Fruit fly (Drosophila melanogaster) whole organism, embryonic: ENCODE results near the gene Jon25Bi.

Source experiments
- Adf1 ChIP-seq: fragments of 200-800 bp; sonication (Bioruptor generic); IDR thresholded peaks from 2 replicates; pipeline ENCODE4 v1.3.6; 2022; ENCODE audit warnings: missing biosample characterization, missing genetic modification characterization
- Bgb ChIP-seq: fragments of 200-800 bp; sonication (Bioruptor generic); IDR thresholded peaks from 2 replicates; pipeline ENCODE4 v1.3.6; 2022; ENCODE audit warnings: missing biosample characterization, missing genetic modification characterization; ENCODE audit not compliant: partially characterized antibody
- CG1024 ChIP-seq: fragments of 200-800 bp; sonication (Bioruptor generic); IDR thresholded peaks from 2 replicates; pipeline ENCODE4 v1.3.6; 2022; ENCODE audit warnings: missing biosample characterization, missing genetic modification characterization
- CG12299 ChIP-seq: fragments of 200-800 bp; sonication (Bioruptor generic); optimal IDR thresholded peaks from 2 replicates; lab custom pipeline; 2018; ENCODE audit warnings: missing biosample characterization, mild to moderate bottlenecking, missing genetic modification characterization
- CG14014 ChIP-seq: fragments of 200-800 bp; sonication (Bioruptor generic); IDR thresholded peaks from 2 replicates; pipeline ENCODE4 v1.3.6; 2022; ENCODE audit warnings: missing biosample characterization, missing genetic modification characterization
- CG14441 ChIP-seq: fragments of 200-800 bp; sonication (Bioruptor generic); IDR thresholded peaks from 2 replicates; pipeline ENCODE4 v1.3.6; 2022; ENCODE audit warnings: missing biosample characterization, missing genetic modification characterization
- CG18262 ChIP-seq: fragments of 200-800 bp; optimal IDR thresholded peaks from 3 replicates; lab custom pipeline; 2019; ENCODE audit warnings: missing biosample characterization, mild to moderate bottlenecking, missing genetic modification characterization, moderate library complexity
- CG2889 ChIP-seq: fragments of 200-800 bp; sonication (Bioruptor generic); IDR thresholded peaks from 3 replicates; pipeline ENCODE4 v1.3.6; 2022; ENCODE audit warnings: missing biosample characterization, missing genetic modification characterization
- CG31388 ChIP-seq: fragments of 200-800 bp; sonication (Bioruptor generic); optimal IDR thresholded peaks from 2 replicates; lab custom pipeline; 2016; ENCODE audit warnings: missing biosample characterization, missing genetic modification characterization
- CG42726 ChIP-seq: fragments of 200-800 bp; sonication (Bioruptor generic); IDR thresholded peaks from 2 replicates; pipeline ENCODE4 v1.3.6; 2022; ENCODE audit warnings: missing biosample characterization, missing genetic modification characterization; ENCODE audit not compliant: partially characterized antibody
- CG4730 ChIP-seq: fragments of 200-800 bp; sonication (Bioruptor generic); IDR thresholded peaks from 2 replicates; pipeline ENCODE4 v1.3.6; 2022; ENCODE audit warnings: missing biosample characterization, missing genetic modification characterization
- CG5953 ChIP-seq: fragments of 200-800 bp; sonication (Bioruptor generic); IDR thresholded peaks from 2 replicates; pipeline ENCODE4 v1.3.6; 2022; ENCODE audit warnings: missing biosample characterization, missing genetic modification characterization
- CG6791 ChIP-seq: fragments of 200-800 bp; sonication (Bioruptor generic); IDR thresholded peaks from 3 replicates; pipeline ENCODE4 v1.3.6; 2022; ENCODE audit warnings: missing biosample characterization, missing genetic modification characterization; ENCODE audit not compliant: partially characterized antibody
- CG8290 ChIP-seq, 3 experiments: fragments of 200-800 bp; sonication (Bioruptor generic); optimal IDR thresholded peaks; 2 replicates each; lab custom pipeline; 2016 to 2019; ENCODE audit warnings: missing biosample characterization in 3 of 3, missing genetic modification characterization in 3 of 3, mild to moderate bottlenecking in 2 of 3, moderate library complexity in 1 of 3
- CG8478 ChIP-seq: fragments of >200 bp; optimal IDR thresholded peaks from 2 replicates; lab custom pipeline; 2018
- CoRest ChIP-seq: fragments of 200-800 bp; sonication (Bioruptor generic); optimal IDR thresholded peaks from 3 replicates; lab custom pipeline; 2018; ENCODE audit warnings: missing biosample characterization, mild to moderate bottlenecking, missing genetic modification characterization, moderate library complexity
- D ChIP-seq, 2 experiments: fragments of 200-800 bp in 1 of 2; fragments of >200 bp in 1 of 2; sonication (Bioruptor generic) in 1 of 2; optimal IDR thresholded peaks; 2 replicates in 1 of 2; 3 replicates in 1 of 2; lab custom pipeline; 2017; ENCODE audit warnings: mild to moderate bottlenecking in 1 of 2, missing biosample characterization in 1 of 2, missing genetic modification characterization in 1 of 2, missing genetic modification reagents in 1 of 2
- Dad ChIP-seq: fragments of 200-800 bp; sonication (Bioruptor generic); optimal IDR thresholded peaks from 3 replicates; lab custom pipeline; 2016; ENCODE audit warnings: missing biosample characterization, missing genetic modification characterization
- Dip3 ChIP-seq: fragments of 200-800 bp; sonication (Bioruptor generic); optimal IDR thresholded peaks from 3 replicates; lab custom pipeline; 2016; ENCODE audit warnings: missing biosample characterization, missing genetic modification characterization
- Dll ChIP-seq: fragments of 200-800 bp; sonication (Bioruptor generic); IDR thresholded peaks from 4 replicates; pipeline ENCODE4 v1.3.6; 2022; ENCODE audit warnings: missing biosample characterization, missing genetic modification characterization; ENCODE audit not compliant: partially characterized antibody
- Drgx ChIP-seq: fragments of 200-800 bp; sonication (Bioruptor generic); IDR thresholded peaks from 2 replicates; pipeline ENCODE4 v1.3.6; 2022; ENCODE audit warnings: missing biosample characterization, missing genetic modification characterization
- E2f1 ChIP-seq: fragments of 200-800 bp; sonication (Bioruptor generic); IDR thresholded peaks from 2 replicates; pipeline ENCODE4 v1.3.6; 2022; ENCODE audit warnings: missing biosample characterization, missing genetic modification characterization
- ERR ChIP-seq: fragments of 200-800 bp; sonication (Bioruptor generic); optimal IDR thresholded peaks from 2 replicates; lab custom pipeline; 2016; ENCODE audit warnings: missing biosample characterization, missing genetic modification characterization
- Gug ChIP-seq: fragments of 200-800 bp; sonication (Bioruptor generic); IDR thresholded peaks from 4 replicates; pipeline ENCODE4 v1.3.6; 2022; ENCODE audit warnings: missing biosample characterization, missing genetic modification characterization
- HLH4C ChIP-seq: fragments of 200-800 bp; sonication (Bioruptor generic); IDR thresholded peaks from 3 replicates; pipeline ENCODE4 v1.3.6; 2022; ENCODE audit warnings: missing biosample characterization, missing genetic modification characterization; ENCODE audit not compliant: partially characterized antibody
- Hmr ChIP-seq: fragments of 200-800 bp; sonication (Bioruptor generic); optimal IDR thresholded peaks from 3 replicates; lab custom pipeline; 2017; ENCODE audit warnings: mild to moderate bottlenecking, missing biosample characterization, missing genetic modification reagents, missing genetic modification characterization
- Sin3A ChIP-seq: fragments of >200 bp; optimal IDR thresholded peaks from 2 replicates; lab custom pipeline; 2018
- Sox102F ChIP-seq: fragments of 200-800 bp; sonication (Bioruptor generic); optimal IDR thresholded peaks from 2 replicates; lab custom pipeline; 2018; ENCODE audit warnings: missing biosample characterization, mild to moderate bottlenecking, missing genetic modification characterization, moderate library complexity
- amos ChIP-seq: fragments of 200-800 bp; sonication (Bioruptor generic); IDR thresholded peaks from 2 replicates; pipeline ENCODE4 v1.3.6; 2022; ENCODE audit warnings: missing biosample characterization, missing genetic modification characterization; ENCODE audit not compliant: partially characterized antibody
- ara ChIP-seq: fragments of 200-800 bp; sonication (Bioruptor generic); IDR thresholded peaks from 2 replicates; pipeline ENCODE4 v1.3.6; 2022; ENCODE audit warnings: missing biosample characterization, missing genetic modification characterization
- bowl ChIP-seq: fragments of 200-800 bp; sonication (Bioruptor generic); IDR thresholded peaks from 2 replicates; pipeline ENCODE4 v1.3.6; 2022; ENCODE audit warnings: missing biosample characterization, missing genetic modification characterization
- cg ChIP-seq: fragments of 200-800 bp; sonication (Bioruptor generic); optimal IDR thresholded peaks from 3 replicates; lab custom pipeline; 2019; ENCODE audit warnings: missing biosample characterization, mild to moderate bottlenecking, missing genetic modification characterization, moderate library complexity
- chinmo ChIP-seq: fragments of 200-800 bp; sonication (Bioruptor generic); IDR thresholded peaks from 4 replicates; pipeline ENCODE4 v1.3.6; 2022; ENCODE audit warnings: missing biosample characterization, missing genetic modification characterization; ENCODE audit not compliant: partially characterized antibody
- dpn ChIP-seq, 2 experiments: fragments of 200-800 bp; sonication (Bioruptor generic); optimal IDR thresholded peaks; 3 replicates each; lab custom pipeline; 2016; ENCODE audit warnings: missing biosample characterization in 2 of 2, missing genetic modification characterization in 2 of 2
- dysf ChIP-seq: fragments of 200-800 bp; sonication (Bioruptor generic); IDR thresholded peaks from 3 replicates; pipeline ENCODE4 v1.3.6; 2022; ENCODE audit warnings: missing biosample characterization, missing genetic modification characterization
- esg ChIP-seq: fragments of 200-800 bp; sonication (Bioruptor generic); conservative IDR thresholded peaks from 2 replicates; pipeline ENCODE4 v1.3.6; 2022; ENCODE audit warnings: missing biosample characterization, missing genetic modification characterization
- inv ChIP-seq: fragments of 200-800 bp; sonication (Bioruptor generic); IDR thresholded peaks from 2 replicates; pipeline ENCODE4 v1.3.6; 2022; ENCODE audit warnings: missing biosample characterization, missing genetic modification characterization; ENCODE audit not compliant: partially characterized antibody
- knrl ChIP-seq: fragments of 200-800 bp; sonication (Bioruptor generic); IDR thresholded peaks from 3 replicates; pipeline ENCODE4 v1.3.6; 2022; ENCODE audit warnings: missing biosample characterization, missing genetic modification characterization; ENCODE audit not compliant: partially characterized antibody
- nerfin-1 ChIP-seq: fragments of 200-800 bp; sonication (Bioruptor generic); optimal IDR thresholded peaks from 3 replicates; lab custom pipeline; 2019; ENCODE audit warnings: missing biosample characterization, mild to moderate bottlenecking, missing genetic modification characterization, moderate library complexity
- nerfin-2 ChIP-seq: fragments of 200-800 bp; sonication (Bioruptor generic); IDR thresholded peaks from 2 replicates; pipeline ENCODE4 v1.3.6; 2022; ENCODE audit warnings: missing biosample characterization, missing genetic modification characterization; ENCODE audit not compliant: partially characterized antibody
- otp ChIP-seq: fragments of 200-800 bp; sonication (Bioruptor generic); IDR thresholded peaks from 3 replicates; pipeline ENCODE4, ENCODE4 v1.3.6; 2022; ENCODE audit warnings: missing biosample characterization, missing genetic modification characterization
- sc ChIP-seq, 3 experiments: fragments of >200 bp in 2 of 3; fragments of 200-800 bp in 1 of 3; sonication (Bioruptor generic) in 1 of 3; optimal IDR thresholded peaks; 2 replicates in 2 of 3; 3 replicates in 1 of 3; lab custom pipeline; 2017; ENCODE audit warnings: mild to moderate bottlenecking in 1 of 3, missing biosample characterization in 1 of 3, missing genetic modification characterization in 1 of 3, missing genetic modification reagents in 1 of 3
- tna ChIP-seq: fragments of 200-800 bp; sonication (Bioruptor generic); IDR thresholded peaks from 2 replicates; pipeline ENCODE4 v1.3.6; 2022; ENCODE audit warnings: missing biosample characterization, missing genetic modification characterization; ENCODE audit not compliant: partially characterized antibody
- unc-4 ChIP-seq: fragments of 200-800 bp; sonication (Bioruptor generic); IDR thresholded peaks from 2 replicates; pipeline ENCODE4 v1.3.6; 2022; ENCODE audit warnings: missing biosample characterization, missing genetic modification characterization; ENCODE audit not compliant: partially characterized antibody
- usp ChIP-seq: fragments of >200 bp; optimal IDR thresholded peaks from 2 replicates; lab custom pipeline; 2017; ENCODE audit warnings: missing biosample characterization, missing genetic modification characterization
- vvl ChIP-seq: fragments of 200-800 bp; sonication (Bioruptor generic); IDR thresholded peaks from 2 replicates; pipeline ENCODE4 v1.3.6; 2022; ENCODE audit warnings: missing biosample characterization, missing genetic modification characterization

Jon25Bi gene

dm6 chr2L:5000919-5001581, 46.1 kb upstream of the Jon25Bi start (continued):
- peak; percentile 28 for TF ChIP-seq E2f1
- TF ChIP-seq Sox102F = no peak
- TF ChIP-seq CG5953 (GFP tag; lab: Robert Waterston, UW) = peak; percentile 52; the same call in 1 of the 2 replicates
- TF ChIP-seq Drgx (GFP tag; lab: Robert Waterston, UW) = peak; percentile 61
- TF ChIP-seq CG4730 = peak; percentile 24
- peak; percentile 65 for TF ChIP-seq CG14441 (GFP tag; lab: Robert Waterston, UW)
- TF ChIP-seq CoRest = peak; percentile 3
- 0 out of 2 replicates have a peak, but pooled peaks have one; percentile 36 for TF ChIP-seq unc-4 (GFP tag; lab: Robert Waterston, UW)
- peak; percentile 60; the same call in 1 of the 3 replicates for TF ChIP-seq CG6791 (GFP tag; lab: Robert Waterston, UW)
- TF ChIP-seq dpn (GFP tag; optimal IDR thresholded peaks at IDR 0.05; lab: Kevin White, UChicago) = peak in 1 of 2 experiments; percentile 4
- TF ChIP-seq amos = peak; percentile 30; the same call in 1 of the 2 replicates
- TF ChIP-seq Gug (GFP tag; lab: Robert Waterston, UW) = peak; percentile 37; the same call in 2 of the 4 replicates
- no peak for TF ChIP-seq usp
- peak; percentile 11; the same call in 2 of the 3 replicates for TF ChIP-seq dysf (GFP tag; lab: Robert Waterston, UW)
- 0 out of 3 replicates have a peak, but pooled peaks have one; percentile 40 for TF ChIP-seq CG2889 (GFP tag; lab: Robert Waterston, UW)
- TF ChIP-seq CG8290 (GFP tag; optimal IDR thresholded peaks at IDR 0.05; lab: Kevin White, UChicago) = peak; percentile 89
- peak; percentile 2 to 81 for TF ChIP-seq CG8290 (tag; optimal IDR thresholded peaks at IDR 0.05; lab: Kevin White, UChicago)
- no peak for TF ChIP-seq CG12299
- TF ChIP-seq CG18262 (tag; lab: Kevin White, UChicago) = no peak
- no peak for TF ChIP-seq sc (optimal IDR thresholded peaks at IDR 0.05; lab: Kevin White, UChicago)
- TF ChIP-seq sc (GFP tag; optimal IDR thresholded peaks at IDR 0.05; lab: Kevin White, UChicago) = no peak
- 0 out of 2 replicates have a peak, but pooled peaks have one; percentile 10 for TF ChIP-seq inv (GFP tag; lab: Robert Waterston, UW)
- no peak for TF ChIP-seq cg
- no peak for TF ChIP-seq nerfin-1 (tag; lab: Kevin White, UChicago)
- TF ChIP-seq ara (GFP tag; lab: Robert Waterston, UW) = peak; percentile 60
- TF ChIP-seq Bgb (GFP tag; lab: Robert Waterston, UW) = peak; percentile 69
- TF ChIP-seq ERR (GFP tag; lab: Kevin White, UChicago) = peak; percentile 49
- TF ChIP-seq HLH4C (GFP tag; lab: Robert Waterston, UW) = peak; percentile 43; the same call in 1 of the 3 replicates
- peak; percentile 57 for TF ChIP-seq D (optimal IDR thresholded peaks at IDR 0.05; lab: Kevin White, UChicago)
- TF ChIP-seq D (GFP tag; optimal IDR thresholded peaks at IDR 0.05; lab: Kevin White, UChicago) = no peak
- no peak for TF ChIP-seq Dad
- 0 out of 2 replicates have a peak, but pooled peaks have one; percentile 11 for TF ChIP-seq CG1024
- TF ChIP-seq CG8478 (lab: Kevin White, UChicago) = peak; percentile 92
- TF ChIP-seq Hmr (GFP tag; lab: Kevin White, UChicago) = no peak
- TF ChIP-seq Dll (GFP tag; lab: Robert Waterston, UW) = no peak
- TF ChIP-seq Sin3A (lab: Kevin White, UChicago) = peak; percentile 4
- 0 out of 2 replicates have a peak, but pooled peaks have one; percentile 41 for TF ChIP-seq nerfin-2 (GFP tag; lab: Robert Waterston, UW)
- TF ChIP-seq vvl = peak; percentile 6
- peak; percentile 52 for TF ChIP-seq CG14014 (GFP tag; lab: Robert Waterston, UW)
- TF ChIP-seq CG31388 = no peak
- TF ChIP-seq tna (GFP tag; lab: Robert Waterston, UW) = peak; percentile 19; the same call in 1 of the 2 replicates
- peak; percentile 41; the same call in 1 of the 2 replicates for TF ChIP-seq esg (GFP tag; lab: Robert Waterston, UW)
- TF ChIP-seq Adf1 (GFP tag; lab: Robert Waterston, UW) = peak; percentile 52; the same call in 1 of the 2 replicates
- TF ChIP-seq bowl (GFP tag; lab: Robert Waterston, UW) = no peak
- no peak for TF ChIP-seq Dip3 (GFP tag; lab: Kevin White, UChicago)
- TF ChIP-seq otp (GFP tag; lab: Robert Waterston, UW) = peak; percentile 65; the same call in 2 of the 3 replicates
- TF ChIP-seq CG42726 (GFP tag; lab: Robert Waterston, UW) = peak; percentile 87
- peak; percentile 63; the same call in 1 of the 3 replicates for TF ChIP-seq knrl
- peak; percentile 96 for TF ChIP-seq chinmo (GFP tag; lab: Robert Waterston, UW)
